Worm (Caenorhabditis elegans): ENCODE measurements around the gene R05H5.3.
A peak's percentile ranks its signal among the peaks of the same experiment; 100 is the strongest.

The R05H5.3 gene

DNA sequence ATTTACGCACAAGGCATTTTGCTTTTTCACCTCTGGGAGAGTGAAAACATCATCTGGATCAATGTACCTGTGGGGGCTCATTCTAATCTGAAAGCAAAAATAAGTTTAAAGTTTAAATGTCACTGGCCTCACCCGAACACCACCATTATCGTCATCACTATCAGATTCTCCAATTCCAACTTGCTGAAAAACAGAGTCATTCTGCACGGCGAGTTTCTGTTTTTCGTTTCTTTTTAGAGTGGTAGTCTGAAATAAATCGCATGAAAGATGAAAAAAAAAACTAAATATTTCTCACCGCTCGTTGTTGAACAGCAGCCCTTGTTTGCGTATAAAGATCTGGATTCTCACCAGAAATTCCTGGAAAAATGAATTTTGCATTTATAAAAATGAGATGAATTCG is 49.7 kb downstream of the R05H5.3 start (continued):
- no peak for TF ChIP-seq lin-35 (GFP tag; optimal IDR thresholded peaks at IDR 0.05)
- no peak for TF ChIP-seq tbx-9 (tag; optimal IDR thresholded peaks at IDR 0.05; ENCODE audit: borderline replicate concordance)
- no peak for TF ChIP-seq nhr-120 (GFP tag; IDR thresholded peaks at IDR 0.05)
- no peak for TF ChIP-seq ZK185.1 (tag; optimal IDR thresholded peaks at IDR 0.05; ENCODE audit: poor library complexity, severe bottlenecking)
- TF ChIP-seq madf-6 (GFP tag; IDR thresholded peaks at IDR 0.05), result peak; percentile 51
- TF ChIP-seq aptf-3 (GFP tag; IDR thresholded peaks at IDR 0.05), result 0 out of 2 replicates have a peak, but pooled peaks have one; percentile 10
- TF ChIP-seq egl-44 (GFP tag; IDR thresholded peaks at IDR 0.05), result no peak
- peak; percentile 70; the same call in 1 of the 2 replicates for TF ChIP-seq ceh-58 (GFP tag; IDR thresholded peaks at IDR 0.05)
- TF ChIP-seq Y67H2A.10 (GFP tag; conservative IDR thresholded peaks at IDR 0.05), result no peak
- TF ChIP-seq nfyb-1 (GFP tag; IDR thresholded peaks at IDR 0.05), result no peak; the same call in 1 of the 2 replicates
- peak; percentile 8 for TF ChIP-seq snpc-3.4 (tag; optimal IDR thresholded peaks at IDR 0.05)
- no peak for TF ChIP-seq dox-1 (GFP tag; IDR thresholded peaks at IDR 0.05)
- TF ChIP-seq nhr-80 (tag; optimal IDR thresholded peaks at IDR 0.05), result no peak
- TF ChIP-seq snpc-1.3 (tag; optimal IDR thresholded peaks at IDR 0.05; ENCODE audit: insufficient read depth), result no peak
- no peak for TF ChIP-seq B0035.1 (tag; optimal IDR thresholded peaks at IDR 0.05)
- no peak for TF ChIP-seq egrh-3 (GFP tag; IDR thresholded peaks at IDR 0.05)
- TF ChIP-seq nhr-90 (tag; optimal IDR thresholded peaks at IDR 0.05), result no peak

DNA sequence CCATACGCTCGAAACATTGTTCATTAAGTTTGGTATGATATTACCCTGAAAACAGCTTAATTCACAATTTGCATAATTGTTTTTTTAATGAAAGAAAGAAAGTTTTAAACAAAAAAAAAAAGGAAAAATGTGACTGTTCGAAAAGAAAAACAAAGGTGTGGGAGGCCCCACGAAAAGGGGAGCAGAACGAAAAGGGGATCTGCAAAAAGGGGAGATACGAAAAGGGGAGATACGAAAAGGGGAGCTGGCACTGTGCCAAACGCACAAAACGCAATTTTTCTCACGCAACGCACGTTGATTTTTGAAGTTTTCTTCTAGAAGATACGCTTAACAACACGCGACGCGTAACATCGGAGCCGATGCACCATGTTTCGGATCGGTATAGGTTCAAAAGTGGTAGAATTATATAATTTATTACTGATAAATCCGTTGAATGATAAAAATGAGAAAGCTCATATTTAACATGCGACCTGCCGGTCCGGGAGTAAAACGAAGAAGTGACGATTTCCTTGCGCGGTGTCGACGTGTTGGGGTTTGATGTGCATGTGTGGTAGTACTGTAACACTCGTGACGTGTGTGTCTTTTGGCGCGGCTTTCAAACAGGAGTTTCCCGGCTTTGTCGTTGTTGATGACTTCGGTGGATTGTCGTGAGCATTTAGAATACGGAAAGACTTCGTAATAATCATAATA is 50.3 kb downstream of the R05H5.3 start, which contains the start of gene nrde-2:
Gene nrde-2, minus strand, starts transcription at position 45 of the 690 bp plus-strand sequence.
- TF ChIP-seq D2030.7 (GFP tag; IDR thresholded peaks at IDR 0.05) (peak; percentile 15; the same call in 1 of the 2 replicates), madf-8 (GFP tag; conservative IDR thresholded peaks at IDR 0.05) (0 out of 2 replicates have a peak, but pooled peaks have one; percentile 14), lir-1 (GFP tag; conservative IDR thresholded peaks at IDR 0.05) (0 out of 2 replicates have a peak, but pooled peaks have one; percentile 39), F33H1.4 (GFP tag; IDR thresholded peaks at IDR 0.05) (peak; percentile 75), egrh-3 (GFP tag; IDR thresholded peaks at IDR 0.05) (peak; percentile 67), ceh-100 (GFP tag; IDR thresholded peaks at IDR 0.05) (peak; percentile 90), K11D2.4 (GFP tag; IDR thresholded peaks at IDR 0.05) (0 out of 2 replicates have a peak, but pooled peaks have one; percentile 44)

Data from whole organism, young adult.